Worm (Caenorhabditis elegans): Measurements from ENCODE around the gene arrd-22.

Gene arrd-22

DNA sequence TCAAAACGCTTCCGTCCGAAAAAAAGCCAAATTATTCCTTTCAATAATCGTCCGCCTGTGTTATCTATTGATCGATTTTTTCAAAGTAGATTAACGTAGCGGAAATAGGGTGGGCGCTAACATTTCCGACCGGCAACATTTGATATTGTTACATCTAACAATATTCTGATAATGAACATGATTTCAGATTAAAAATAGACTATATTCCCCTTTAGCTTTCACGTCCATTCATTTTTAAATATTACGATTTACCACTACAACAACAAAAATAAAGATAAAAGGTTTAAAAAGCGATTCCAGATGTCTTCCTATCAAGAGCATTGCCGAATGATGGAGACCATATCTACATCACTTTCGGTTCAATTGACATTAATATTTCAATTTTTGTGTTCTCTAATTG is 15.8 kb downstream of the arrd-22 start, which contains the start of gene srab-22:
Gene srab-22, plus strand, starts transcription at position 301 of the 400 bp plus-strand sequence.
- TF ChIP-seq lin-35 (GFP tag; optimal IDR thresholded peaks at IDR 0.05) = no peak
- no peak for TF ChIP-seq ztf-25 (GFP tag; IDR thresholded peaks at IDR 0.05)
- TF ChIP-seq F39B2.1 (GFP tag; IDR thresholded peaks at IDR 0.05) = no peak
- no peak for TF ChIP-seq F52B5.7 (tag; optimal IDR thresholded peaks at IDR 0.05)
- no peak for TF ChIP-seq Y95B8A.8 (GFP tag; IDR thresholded peaks at IDR 0.05)
- TF ChIP-seq ceh-58 (GFP tag; IDR thresholded peaks at IDR 0.05) = no peak
- TF ChIP-seq nhr-90 (tag; optimal IDR thresholded peaks at IDR 0.05) = no peak
- TF ChIP-seq bed-2 (GFP tag; IDR thresholded peaks at IDR 0.05) = no peak
- no peak for TF ChIP-seq sptf-2 (GFP tag; optimal IDR thresholded peaks at IDR 0.05)
- no peak for TF ChIP-seq akir-1 (GFP tag; optimal IDR thresholded peaks at IDR 0.05)
- TF ChIP-seq F55B11.4 (tag; optimal IDR thresholded peaks at IDR 0.05; ENCODE audit: borderline replicate concordance, insufficient read depth) = no peak
- no peak for TF ChIP-seq hsf-1 (GFP tag; IDR thresholded peaks at IDR 0.05)
- TF ChIP-seq him-1 (tag; optimal IDR thresholded peaks at IDR 0.05) = no peak
- TF ChIP-seq unc-62 (GFP tag; optimal IDR thresholded peaks at IDR 0.05) = no peak
- no peak for TF ChIP-seq attf-5 (GFP tag; optimal IDR thresholded peaks at IDR 0.05)

ce11 chrV:3428697-3429096 is 18.4 kb downstream of the arrd-22 start, which contains the start of gene srab-20:
Gene srab-20 (plus strand): TSS chrV:3428997.
- TF ChIP-seq ztf-28 (GFP tag; IDR thresholded peaks at IDR 0.05) = no peak
- no peak for TF ChIP-seq F49E8.2 (tag; optimal IDR thresholded peaks at IDR 0.05; ENCODE audit: insufficient read depth)
- TF ChIP-seq mel-28 (tag; optimal IDR thresholded peaks at IDR 0.05; ENCODE audit: borderline replicate concordance) = no peak
- TF ChIP-seq ceh-58 (GFP tag; IDR thresholded peaks at IDR 0.05) = no peak
- no peak for TF ChIP-seq C06A6.2 (GFP tag; conservative IDR thresholded peaks at IDR 0.05)
- TF ChIP-seq tlf-1 (GFP tag; optimal IDR thresholded peaks at IDR 0.05) = no peak
- no peak for TF ChIP-seq madf-3 (GFP tag; IDR thresholded peaks at IDR 0.05)
- no peak for TF ChIP-seq attf-6 (GFP tag; IDR thresholded peaks at IDR 0.05)
- no peak for TF ChIP-seq sdz-38 (tag; optimal IDR thresholded peaks at IDR 0.05)
- no peak for TF ChIP-seq hmg-1.2 (GFP tag; IDR thresholded peaks at IDR 0.05)
- no peak for TF ChIP-seq nfya-2 (GFP tag; IDR thresholded peaks at IDR 0.05)
- TF ChIP-seq lin-26 (GFP tag; IDR thresholded peaks at IDR 0.05) = no peak
- TF ChIP-seq nhr-90 (tag; optimal IDR thresholded peaks at IDR 0.05) = no peak
- TF ChIP-seq lin-54 (GFP tag; optimal IDR thresholded peaks at IDR 0.05) = no peak
- no peak for TF ChIP-seq ccch-3 (GFP tag; optimal IDR thresholded peaks at IDR 0.05)
- no peak for TF ChIP-seq K11D2.4 (GFP tag; IDR thresholded peaks at IDR 0.05)
- no peak for TF ChIP-seq ceh-79 (tag; optimal IDR thresholded peaks at IDR 0.05)

- no peak for TF ChIP-seq chd-7 (tag; optimal IDR thresholded peaks at IDR 0.05)
- TF ChIP-seq madf-3 (GFP tag; IDR thresholded peaks at IDR 0.05) = 0 out of 2 replicates have a peak, but pooled peaks have one; percentile 51
Measured at ce11 chrV:3431535-3431990, 21.2 kb downstream of the arrd-22 start, which contains the start of the genes T20D4.19 and srj-9. Gene T20D4.19 (minus strand): TSS chrV:3431635. Gene srj-9 (plus strand): TSS chrV:3431940.

- no peak for TF ChIP-seq rpc-1 (optimal IDR thresholded peaks at IDR 0.05)
- TF ChIP-seq rpc-1 (tag; optimal IDR thresholded peaks at IDR 0.05) = no peak
- TF ChIP-seq fkh-3 (tag; optimal IDR thresholded peaks at IDR 0.05) = no peak
- TF ChIP-seq F33H1.4 (GFP tag; IDR thresholded peaks at IDR 0.05) = no peak
- TF ChIP-seq F23B12.7 (tag; optimal IDR thresholded peaks at IDR 0.05; ENCODE audit: insufficient read depth) = no peak
- no peak for TF ChIP-seq atf-7 (tag; optimal IDR thresholded peaks at IDR 0.05)
- TF ChIP-seq aptf-3 (GFP tag; IDR thresholded peaks at IDR 0.05) = no peak
- no peak for TF ChIP-seq D2030.7 (GFP tag; IDR thresholded peaks at IDR 0.05)
- TF ChIP-seq ztf-22 (GFP tag; optimal IDR thresholded peaks at IDR 0.05) = no peak
- no peak for TF ChIP-seq T07F8.4 (tag; optimal IDR thresholded peaks at IDR 0.05)
- no peak for TF ChIP-seq ceh-79 (tag; optimal IDR thresholded peaks at IDR 0.05)
- no peak for TF ChIP-seq lin-54 (GFP tag; optimal IDR thresholded peaks at IDR 0.05)
- TF ChIP-seq madf-10 (tag; optimal IDR thresholded peaks at IDR 0.05) = no peak
- TF ChIP-seq F37B4.10 (GFP tag; IDR thresholded peaks at IDR 0.05) = no peak
- TF ChIP-seq tlf-1 (GFP tag; optimal IDR thresholded peaks at IDR 0.05) = no peak
- TF ChIP-seq akir-1 (GFP tag; optimal IDR thresholded peaks at IDR 0.05) = no peak
Measured at ce11 chrV:3442609-3443008, 32.3 kb downstream of the arrd-22 start.

Measured in whole organism, young adult.